Worm (Caenorhabditis elegans) whole organism, L2 larva: ENCODE measurements around the gene ccd-5.

Source experiments
- ama-1 ChIP-seq: fragments of 150-350 bp; optimal IDR thresholded peaks from 2 replicates; lab custom pipeline; 2018; ENCODE audit warnings: inconsistent platforms
- lin-39 ChIP-seq: fragments of 150-350 bp; optimal IDR thresholded peaks from 2 replicates; lab custom pipeline; 2014; ENCODE audit warnings: missing biosample characterization, missing genetic modification reagents, missing genetic modification characterization
- nhr-11 ChIP-seq: fragments of 150-350 bp; optimal IDR thresholded peaks from 2 replicates; lab custom pipeline; 2014; ENCODE audit warnings: missing biosample characterization, missing genetic modification characterization
- nhr-12 ChIP-seq: fragments of 150-350 bp; optimal IDR thresholded peaks from 2 replicates; lab custom pipeline; 2014; ENCODE audit warnings: missing biosample characterization, missing genetic modification characterization
- nhr-23 ChIP-seq: fragments of 150-350 bp; optimal IDR thresholded peaks from 2 replicates; lab custom pipeline; 2014; ENCODE audit warnings: missing biosample characterization, missing genetic modification reagents, missing genetic modification characterization
- nhr-237 ChIP-seq: fragments of 150-350 bp; optimal IDR thresholded peaks from 2 replicates; lab custom pipeline; 2014; ENCODE audit warnings: missing biosample characterization, missing genetic modification characterization
- peb-1 ChIP-seq: fragments of 150-350 bp; optimal IDR thresholded peaks from 2 replicates; lab custom pipeline; 2014; ENCODE audit warnings: missing biosample characterization, missing genetic modification characterization
- zag-1 ChIP-seq: fragments of 150-350 bp; optimal IDR thresholded peaks from 2 replicates; lab custom pipeline; 2014; ENCODE audit warnings: missing biosample characterization, missing genetic modification characterization

ce11 chrX:2559979-2560378 is 12.5 kb downstream of the ccd-5 start, which contains the start of gene F52H2.5:
- TF ChIP-seq lin-39 (no peak), nhr-237 (no peak), nhr-23 (tag; lab: Kevin White, UChicago) (no peak), nhr-12 (tag; lab: Kevin White, UChicago) (no peak), zag-1 (tag; lab: Kevin White, UChicago) (no peak), peb-1 (tag; lab: Kevin White, UChicago) (no peak), nhr-11 (tag; lab: Kevin White, UChicago) (no peak), ama-1 (lab: Kevin White, UChicago) (no peak)
